Worm (Caenorhabditis elegans) whole organism, L1 larva: ENCODE results near the gene bgal-1.

Experiments
- alr-1 ChIP-seq: fragments of 200-800 bp; sonication (Bioruptor generic); optimal IDR thresholded peaks from 2 replicates; lab custom pipeline; 2018; ENCODE audit warnings: borderline replicate concordance, mild to moderate bottlenecking, missing genetic modification characterization, missing compliant biosample characterization
- egl-27 ChIP-seq, 2 experiments: fragments of 150-350 bp in 1 of 2; sonication (generic microtip); optimal IDR thresholded peaks; 3 replicates each; lab custom pipeline; 2017 to 2018; ENCODE audit warnings: missing biosample characterization in 2 of 2, missing genetic modification characterization in 2 of 2, missing genetic modification reagents in 2 of 2
- nhr-28 ChIP-seq: fragments of 150-350 bp; optimal IDR thresholded peaks from 2 replicates; lab custom pipeline; 2014; ENCODE audit warnings: missing biosample characterization, missing genetic modification characterization
- nhr-47 ChIP-seq: sonication (generic microtip); optimal IDR thresholded peaks from 2 replicates; lab custom pipeline; 2016; ENCODE audit warnings: mild to moderate bottlenecking, missing genetic modification characterization, moderate library complexity, missing compliant biosample characterization
- nhr-71 ChIP-seq: sonication (generic microtip); optimal IDR thresholded peaks from 2 replicates; lab custom pipeline; 2016; ENCODE audit warnings: mild to moderate bottlenecking, missing genetic modification characterization, moderate library complexity, missing compliant biosample characterization

ce11 chrV:11198094-11198493, 27.7 kb downstream of the bgal-1 start:
- TF ChIP-seq nhr-28 (no peak), egl-27 (tag; optimal IDR thresholded peaks at IDR 0.05; lab: Kevin White, UChicago) (no peak), nhr-71 (tag; lab: Kevin White, UChicago) (no peak), nhr-47 (tag; lab: Kevin White, UChicago) (no peak), alr-1 (tag; lab: Kevin White, UChicago) (no peak)
